Worm (Caenorhabditis elegans): ENCODE data around the gene ztf-16.
A peak's percentile ranks its signal among the peaks of the same experiment; 100 is the strongest.

The ztf-16 gene

DNA sequence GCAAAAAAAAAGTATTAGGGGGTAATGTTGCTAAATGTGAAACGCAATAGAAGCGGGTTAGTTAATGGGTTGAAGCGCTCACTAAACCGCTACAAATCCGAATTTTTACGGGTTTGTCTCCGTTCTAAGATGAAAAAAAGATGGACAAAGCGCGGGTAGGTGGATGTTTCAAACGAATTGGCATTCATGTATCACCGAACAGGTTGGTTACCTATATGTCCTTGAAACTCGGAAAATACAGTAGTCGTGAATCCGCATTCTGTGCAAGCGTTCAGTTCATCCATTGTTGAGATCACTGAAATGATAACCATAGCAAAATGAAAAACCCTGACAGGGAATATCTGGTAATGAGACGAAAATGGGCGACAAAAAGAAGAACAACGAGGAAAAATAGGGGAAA, at the start of gene ztf-16:
ztf-16 (minus strand) TSS at position 299 of the 400 bp plus-strand sequence.
- TF ChIP-seq W03F9.2 (tag; optimal IDR thresholded peaks at IDR 0.05), result no peak
- TF ChIP-seq him-1 (tag; optimal IDR thresholded peaks at IDR 0.05), result no peak
- TF ChIP-seq dao-5 (tag; optimal IDR thresholded peaks at IDR 0.05), result no peak

DNA sequence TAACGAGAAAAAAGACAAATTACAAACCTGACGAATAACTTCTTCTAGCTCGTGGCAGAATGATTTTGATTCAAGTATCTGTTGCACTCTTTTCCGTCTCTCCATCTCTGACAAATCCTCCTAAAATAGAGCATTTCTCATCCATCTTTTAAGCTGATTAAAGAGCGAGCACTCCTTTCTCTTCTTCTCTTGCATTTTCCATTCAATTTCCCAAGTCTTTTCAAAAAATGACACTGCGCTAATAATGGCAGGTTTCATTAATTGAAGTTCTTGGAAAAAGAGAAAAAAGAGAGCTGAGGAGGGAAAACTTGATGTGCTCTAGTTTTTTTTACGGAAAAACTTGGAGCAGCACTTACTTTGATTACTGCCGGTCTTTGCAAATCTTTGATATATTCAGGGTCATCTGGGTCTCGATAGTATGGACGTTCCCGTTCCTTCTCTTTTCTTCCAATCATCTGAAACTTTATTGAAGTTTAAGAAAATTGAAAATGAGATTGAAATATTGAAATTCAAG, 48.3 kb upstream of the ztf-16 start, which contains the start of gene add-1:
add-1 (minus strand) TSS at position 464 of the 514 bp plus-strand sequence.
- TF ChIP-seq dao-5 (tag; optimal IDR thresholded peaks at IDR 0.05) (no peak), W03F9.2 (tag; optimal IDR thresholded peaks at IDR 0.05) (no peak), him-1 (tag; optimal IDR thresholded peaks at IDR 0.05) (no peak)

DNA sequence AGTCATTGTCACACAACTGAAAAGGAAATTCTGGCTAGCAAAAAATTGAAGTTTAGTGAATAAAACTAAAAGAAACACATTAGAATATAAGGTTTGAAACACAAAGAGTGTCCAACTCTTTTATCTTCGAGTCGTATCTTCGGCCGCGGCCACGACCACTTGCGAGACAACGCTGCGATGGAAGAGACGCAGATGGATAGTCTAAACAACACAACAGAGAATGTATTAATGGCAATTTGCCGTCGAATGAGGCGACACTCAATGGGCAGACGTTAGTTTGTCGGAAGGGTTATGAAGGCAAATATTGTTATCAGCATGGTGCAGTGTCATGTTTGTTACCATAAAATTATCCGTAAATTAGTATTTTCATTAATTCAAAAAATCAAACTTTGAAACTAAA, 41.7 kb upstream of the ztf-16 start, which contains the start of gene F39C12.1:
F39C12.1 (minus strand) TSS at position 136 of the 400 bp plus-strand sequence.
- TF ChIP-seq W03F9.2 (tag; optimal IDR thresholded peaks at IDR 0.05), result no peak
- no peak for TF ChIP-seq dao-5 (tag; optimal IDR thresholded peaks at IDR 0.05)
- TF ChIP-seq him-1 (tag; optimal IDR thresholded peaks at IDR 0.05), result no peak

DNA sequence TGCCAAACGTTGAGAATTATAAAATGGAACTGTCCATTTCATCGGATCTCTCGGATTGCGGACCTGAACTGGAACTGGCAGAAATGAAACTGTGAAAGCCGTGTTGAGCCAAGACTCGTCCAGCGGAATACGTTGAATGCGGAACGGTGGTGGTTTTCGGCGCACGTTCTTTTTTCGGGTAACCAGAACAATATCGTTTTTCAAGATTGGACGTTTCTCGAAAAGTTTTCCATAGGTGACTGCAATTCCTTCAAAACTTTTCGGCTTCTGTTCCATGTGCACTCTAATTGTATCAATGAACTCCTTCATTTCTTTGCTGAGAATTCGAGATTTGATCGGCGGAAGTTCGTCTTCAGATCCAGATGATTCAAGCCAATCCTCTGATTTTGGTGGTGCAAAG, 33.4 kb upstream of the ztf-16 start:
- TF ChIP-seq W03F9.2 (tag; optimal IDR thresholded peaks at IDR 0.05), result no peak
- no peak for TF ChIP-seq dao-5 (tag; optimal IDR thresholded peaks at IDR 0.05)
- TF ChIP-seq him-1 (tag; optimal IDR thresholded peaks at IDR 0.05), result no peak

DNA sequence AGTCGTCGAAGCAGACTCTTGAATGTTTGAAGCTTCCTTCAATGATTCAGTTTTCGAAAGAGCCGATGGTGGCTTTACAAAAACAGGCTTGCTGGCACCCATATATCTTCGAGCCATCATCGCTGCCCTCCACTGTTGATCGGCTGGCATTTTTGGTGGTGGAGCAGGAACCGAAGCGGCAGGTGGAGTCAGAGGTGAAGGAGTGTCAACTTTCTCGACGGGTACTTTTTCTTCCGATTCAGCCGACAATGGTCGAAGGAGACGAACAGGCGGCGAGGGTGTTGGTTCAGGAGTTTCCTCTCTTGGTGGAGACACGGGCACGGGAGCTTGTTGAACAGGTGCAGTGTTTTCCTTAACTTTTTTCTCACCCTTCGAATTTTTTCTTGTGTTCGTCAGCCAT, 31.0 kb upstream of the ztf-16 start:
- TF ChIP-seq dao-5 (tag; optimal IDR thresholded peaks at IDR 0.05) (no peak), him-1 (tag; optimal IDR thresholded peaks at IDR 0.05) (no peak), W03F9.2 (tag; optimal IDR thresholded peaks at IDR 0.05) (no peak)

DNA sequence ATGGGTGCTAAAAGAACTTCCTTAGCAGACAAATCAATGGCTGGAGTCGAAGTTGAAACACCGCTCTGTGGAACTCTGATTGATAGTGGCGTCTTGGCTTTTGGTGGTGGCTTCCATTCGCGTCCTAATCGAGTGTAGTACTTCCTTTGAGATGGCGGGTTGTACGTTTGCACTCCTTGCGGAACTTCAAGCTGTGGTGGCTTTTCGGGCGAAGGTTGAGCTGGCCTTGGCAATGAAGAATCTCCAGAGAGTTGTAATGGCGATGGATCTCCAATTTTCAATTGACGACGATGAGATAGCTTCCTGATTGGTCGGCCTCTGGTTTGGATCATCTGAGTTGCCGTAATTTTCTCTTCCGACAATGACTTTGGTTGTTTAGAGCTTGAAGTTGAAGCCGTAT, 29.3 kb upstream of the ztf-16 start:
- TF ChIP-seq dao-5 (tag; optimal IDR thresholded peaks at IDR 0.05), result no peak
- TF ChIP-seq him-1 (tag; optimal IDR thresholded peaks at IDR 0.05), result no peak
- TF ChIP-seq W03F9.2 (tag; optimal IDR thresholded peaks at IDR 0.05), result no peak

DNA sequence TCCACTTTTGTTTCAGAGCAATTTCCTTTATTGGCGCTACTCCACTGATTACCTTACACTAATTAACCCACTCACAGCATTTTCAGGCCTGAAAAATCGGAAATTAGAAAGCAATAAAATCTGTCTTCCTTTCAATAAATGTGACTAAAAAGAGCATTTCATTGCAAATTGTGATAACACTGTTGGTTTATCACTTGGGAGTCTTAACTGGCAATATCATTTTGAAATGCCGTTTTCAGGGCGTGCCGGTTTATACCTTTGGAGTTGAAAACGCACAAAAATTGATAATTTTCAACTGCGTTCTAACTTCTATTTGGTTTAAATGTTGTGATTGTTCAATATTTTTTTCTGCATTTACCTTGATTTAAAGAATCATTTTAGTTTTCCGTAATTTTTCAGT, 10.9 kb upstream of the ztf-16 start, which contains the start of gene R08E3.1:
R08E3.1 (plus strand) TSS at position 386 of the 400 bp plus-strand sequence.
- no peak for TF ChIP-seq him-1 (tag; optimal IDR thresholded peaks at IDR 0.05)
- TF ChIP-seq W03F9.2 (tag; optimal IDR thresholded peaks at IDR 0.05), result no peak
- TF ChIP-seq dao-5 (tag; optimal IDR thresholded peaks at IDR 0.05), result no peak

DNA sequence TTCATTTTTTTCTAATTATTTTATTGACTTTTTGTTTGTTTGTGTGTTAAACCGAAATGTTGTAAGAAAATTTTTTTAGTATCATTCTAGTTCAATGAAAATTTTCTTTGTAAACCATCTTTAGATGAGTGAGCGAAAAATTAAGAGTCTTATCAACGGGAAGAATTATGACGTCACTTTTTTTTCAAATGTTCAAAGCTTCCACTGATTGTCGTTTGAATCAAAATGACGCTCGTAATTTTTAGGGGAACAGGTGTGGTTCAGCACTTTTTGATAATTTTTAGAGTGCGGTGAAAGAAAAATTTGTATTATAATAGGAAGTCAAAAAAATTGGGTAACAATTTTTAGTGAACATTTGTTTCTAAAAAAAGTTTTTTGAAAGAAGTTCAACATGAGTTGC, 10.3 kb upstream of the ztf-16 start:
- TF ChIP-seq W03F9.2 (tag; optimal IDR thresholded peaks at IDR 0.05) (no peak), dao-5 (tag; optimal IDR thresholded peaks at IDR 0.05) (no peak), him-1 (tag; optimal IDR thresholded peaks at IDR 0.05) (no peak)

DNA sequence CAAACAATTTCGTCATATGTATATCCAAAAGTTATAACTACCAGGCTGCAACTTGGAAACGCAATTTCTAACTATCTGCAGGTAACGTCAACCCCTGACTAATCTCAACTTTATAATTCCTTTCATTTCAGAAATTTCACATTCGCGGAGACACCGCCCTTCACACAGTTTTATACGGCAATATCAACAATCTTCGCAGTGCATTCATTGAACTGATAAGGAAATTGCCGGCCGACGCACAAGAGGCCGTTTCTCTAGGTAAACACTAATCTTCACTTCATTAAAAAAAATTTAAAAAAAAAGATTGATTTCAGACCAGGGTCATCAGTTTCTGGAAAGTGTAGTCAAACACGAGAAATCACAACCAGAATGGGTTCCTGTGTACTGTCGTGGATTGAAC, 7.5 kb upstream of the ztf-16 start:
- no peak for TF ChIP-seq him-1 (tag; optimal IDR thresholded peaks at IDR 0.05)
- TF ChIP-seq W03F9.2 (tag; optimal IDR thresholded peaks at IDR 0.05), result no peak
- no peak for TF ChIP-seq dao-5 (tag; optimal IDR thresholded peaks at IDR 0.05)

DNA sequence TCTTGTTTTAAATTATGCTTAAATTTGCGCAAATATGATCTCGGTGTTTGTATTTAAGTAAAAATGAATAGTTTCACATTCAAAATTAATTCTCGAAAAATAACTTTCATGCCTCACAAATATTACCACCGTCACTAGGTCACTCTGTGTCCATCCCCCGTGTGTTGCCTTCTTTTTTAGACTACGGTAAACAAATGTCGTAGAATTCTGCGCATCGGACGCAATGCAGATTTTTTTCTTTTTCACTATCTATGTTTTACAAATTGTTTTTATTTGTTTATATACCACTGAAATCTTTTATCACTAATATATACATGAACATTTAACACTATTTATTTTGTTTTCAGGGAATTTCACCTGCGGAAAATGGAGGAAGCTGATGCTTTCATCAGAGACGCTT, 6.9 kb upstream of the ztf-16 start, which contains the start of gene R08E3.3:
R08E3.3 (plus strand) TSS at position 342 of the 400 bp plus-strand sequence.
- TF ChIP-seq W03F9.2 (tag; optimal IDR thresholded peaks at IDR 0.05) (peak; percentile 5), dao-5 (tag; optimal IDR thresholded peaks at IDR 0.05) (no peak)

DNA sequence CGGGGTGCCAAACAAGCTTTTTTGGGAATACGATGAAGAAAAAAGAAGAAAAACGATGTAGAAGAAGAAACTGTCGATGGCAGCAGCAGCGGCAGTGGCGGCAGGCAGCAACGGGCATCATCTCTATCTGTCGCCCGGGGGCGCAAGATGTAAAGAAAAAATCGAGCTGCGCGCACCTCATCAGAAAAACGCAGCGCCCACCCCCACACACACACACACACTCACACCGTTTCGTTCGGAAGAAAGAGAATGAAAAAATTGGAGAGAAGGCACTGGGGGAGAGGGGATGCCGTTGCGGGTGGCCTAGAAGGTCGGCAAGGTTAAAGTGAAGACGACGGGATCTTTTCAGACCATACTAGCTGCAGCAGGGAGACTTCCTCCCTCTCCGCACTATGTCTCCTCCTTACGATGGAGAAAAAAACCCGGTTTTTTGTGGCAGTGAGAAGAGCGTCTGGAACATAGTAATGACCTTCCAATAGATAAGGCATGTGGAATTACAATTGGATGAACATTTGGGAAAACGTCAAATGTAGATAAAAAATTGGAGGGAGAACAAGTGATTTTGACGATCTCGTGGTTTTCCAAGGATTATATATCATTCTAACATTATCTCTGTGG, 1.9 kb upstream of the ztf-16 start:
- TF ChIP-seq him-1 (tag; optimal IDR thresholded peaks at IDR 0.05), result no peak
- no peak for TF ChIP-seq dao-5 (tag; optimal IDR thresholded peaks at IDR 0.05)
- TF ChIP-seq W03F9.2 (tag; optimal IDR thresholded peaks at IDR 0.05), result no peak

DNA sequence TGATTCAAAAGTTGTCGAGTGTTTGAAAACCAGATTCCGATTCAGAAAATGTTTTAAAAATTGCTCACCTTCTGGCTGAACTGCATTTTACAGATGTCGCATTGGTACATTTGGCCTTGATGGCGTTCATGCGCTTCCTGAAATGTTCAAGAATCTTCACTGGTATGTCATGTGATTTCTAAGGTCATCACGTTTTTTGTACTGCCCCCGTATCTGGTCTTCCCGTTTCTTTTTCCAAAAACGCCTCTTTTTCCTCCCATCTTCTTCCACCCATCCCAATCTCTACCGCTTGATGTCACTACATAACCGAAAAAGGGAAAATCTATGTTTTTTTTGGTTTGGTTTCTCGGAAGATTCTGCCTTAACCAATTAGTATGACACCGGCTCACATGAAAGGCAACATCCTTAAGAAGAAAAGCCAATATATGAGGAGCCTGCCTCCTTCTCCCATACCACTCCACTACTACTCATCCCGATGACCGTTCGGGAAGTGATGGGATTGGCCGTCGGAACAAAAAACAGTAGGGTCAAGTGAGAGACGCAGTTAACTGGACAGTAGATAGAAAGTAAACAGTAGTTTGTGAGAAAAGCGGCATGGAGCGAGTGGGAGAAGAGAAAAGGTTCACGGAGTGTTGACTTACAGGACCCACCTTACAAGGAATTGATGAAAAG, 1.5 kb downstream of the ztf-16 start:
- TF ChIP-seq dao-5 (tag; optimal IDR thresholded peaks at IDR 0.05) (no peak), him-1 (tag; optimal IDR thresholded peaks at IDR 0.05) (no peak), W03F9.2 (tag; optimal IDR thresholded peaks at IDR 0.05) (no peak)

DNA sequence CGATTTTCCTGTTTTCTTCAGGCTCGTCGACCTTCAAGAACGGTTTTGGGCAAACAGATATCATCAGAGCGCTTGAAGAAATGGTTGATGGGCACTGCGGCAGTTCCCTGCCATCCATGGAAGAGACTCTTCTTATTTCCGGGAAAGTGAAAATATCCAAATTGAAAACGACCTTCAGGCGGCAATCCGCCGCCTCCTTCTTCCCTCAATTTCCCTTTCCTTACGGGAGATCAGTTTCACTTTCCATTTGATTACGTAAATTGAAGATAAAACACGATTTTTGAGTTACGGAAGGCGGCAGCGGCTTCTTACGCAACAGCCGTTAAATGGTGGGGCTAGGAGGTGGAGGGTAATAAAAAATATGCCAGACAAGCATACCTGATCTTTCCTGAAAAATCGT, 2.2 kb downstream of the ztf-16 start:
- TF ChIP-seq dao-5 (tag; optimal IDR thresholded peaks at IDR 0.05) (no peak), W03F9.2 (tag; optimal IDR thresholded peaks at IDR 0.05) (no peak), him-1 (tag; optimal IDR thresholded peaks at IDR 0.05) (no peak)

DNA sequence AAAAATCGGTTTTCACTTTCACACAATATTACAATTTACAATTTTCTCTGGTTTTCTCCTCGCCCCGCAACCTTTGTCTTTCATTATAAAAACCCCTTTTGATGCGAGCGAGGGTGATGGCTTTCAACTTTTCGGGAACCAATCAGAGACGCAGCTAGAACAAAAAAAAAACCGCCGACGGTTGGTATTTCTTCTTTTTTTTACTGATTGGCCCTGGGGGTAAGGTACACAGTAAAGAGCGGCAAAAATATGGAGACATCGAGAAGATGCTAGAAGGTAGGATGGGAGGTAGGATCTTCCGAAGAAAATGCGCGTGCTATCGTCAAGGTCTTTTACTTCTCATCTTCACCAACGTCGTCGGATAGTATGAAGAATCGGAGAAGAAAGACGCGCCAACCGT, 2.6 kb downstream of the ztf-16 start:
- TF ChIP-seq dao-5 (tag; optimal IDR thresholded peaks at IDR 0.05) (no peak), him-1 (tag; optimal IDR thresholded peaks at IDR 0.05) (no peak), W03F9.2 (tag; optimal IDR thresholded peaks at IDR 0.05) (no peak)

Measured in whole organism, L4/young adult.